Worm (Caenorhabditis elegans): ENCODE results near the gene tbc-18.

The tbc-18 gene

DNA sequence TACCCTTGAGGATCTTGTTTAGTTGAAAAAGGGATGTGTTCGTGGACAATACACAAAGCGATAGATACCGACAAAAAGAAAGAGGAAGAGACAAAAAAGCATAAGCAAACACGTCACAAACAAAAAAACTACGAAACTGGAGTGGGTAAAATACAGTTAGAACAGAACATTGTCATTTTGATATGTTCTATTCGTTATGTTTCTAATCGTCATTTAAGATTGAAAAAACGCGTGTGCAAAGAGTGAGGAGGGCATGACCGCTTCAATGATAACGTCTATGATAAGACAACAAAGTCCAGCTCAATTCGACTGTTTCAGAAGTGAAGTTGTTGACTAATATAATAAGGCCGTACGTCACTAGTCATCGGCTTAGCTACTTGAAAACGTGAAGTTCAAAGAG lies 23.0 kb upstream of the tbc-18 start:
- no peak for TF ChIP-seq mec-3 (tag; optimal IDR thresholded peaks at IDR 0.05; ENCODE audit: borderline replicate concordance)
- no peak for TF ChIP-seq ttx-3 (tag; optimal IDR thresholded peaks at IDR 0.05)
- TF ChIP-seq K09A11.1 (tag; optimal IDR thresholded peaks at IDR 0.05; ENCODE audit: insufficient read depth), result no peak
- no peak for TF ChIP-seq madf-2 (tag; optimal IDR thresholded peaks at IDR 0.05)
- TF ChIP-seq C08G9.2 (tag; optimal IDR thresholded peaks at IDR 0.05), result no peak
- no peak for TF ChIP-seq ets-4 (tag; optimal IDR thresholded peaks at IDR 0.05)
- no peak for TF ChIP-seq Y22D7AL.16 (tag; optimal IDR thresholded peaks at IDR 0.05)
- no peak for TF ChIP-seq pag-3 (tag; optimal IDR thresholded peaks at IDR 0.05; ENCODE audit: borderline replicate concordance)
- TF ChIP-seq C38D4.7 (GFP tag; optimal IDR thresholded peaks at IDR 0.05), result no peak
- no peak for TF ChIP-seq sox-4 (tag; optimal IDR thresholded peaks at IDR 0.05)
- TF ChIP-seq unc-42 (tag; optimal IDR thresholded peaks at IDR 0.05), result no peak
- no peak for TF ChIP-seq unc-3 (GFP tag; conservative IDR thresholded peaks at IDR 0.05)
- no peak for TF ChIP-seq unc-3 (tag; optimal IDR thresholded peaks at IDR 0.05)
- TF ChIP-seq hlh-30 (tag; optimal IDR thresholded peaks at IDR 0.05; ENCODE audit: insufficient read depth), result no peak

DNA sequence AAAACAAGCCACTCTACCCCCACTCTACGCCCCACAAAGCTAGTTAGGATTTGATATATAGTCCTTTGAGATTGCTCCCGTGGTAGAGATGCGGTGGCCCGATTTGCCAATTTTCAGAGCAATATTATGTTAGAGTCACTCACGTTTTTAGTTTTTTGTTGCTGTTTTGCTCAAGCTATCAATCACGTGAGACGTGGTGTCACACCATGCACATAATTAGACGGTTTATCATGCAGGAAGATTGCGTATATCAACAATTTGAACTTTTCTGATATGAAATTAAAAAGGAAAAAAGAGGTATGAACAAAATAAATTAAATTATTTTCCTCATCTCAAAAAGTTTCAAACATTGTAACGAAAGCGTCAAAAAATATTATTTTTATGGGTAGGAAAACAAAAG lies 22.1 kb upstream of the tbc-18 start:
- TF ChIP-seq unc-3 (GFP tag; conservative IDR thresholded peaks at IDR 0.05) (no peak), unc-3 (tag; optimal IDR thresholded peaks at IDR 0.05) (no peak), gmeb-2 (tag; optimal IDR thresholded peaks at IDR 0.05) (no peak)

DNA sequence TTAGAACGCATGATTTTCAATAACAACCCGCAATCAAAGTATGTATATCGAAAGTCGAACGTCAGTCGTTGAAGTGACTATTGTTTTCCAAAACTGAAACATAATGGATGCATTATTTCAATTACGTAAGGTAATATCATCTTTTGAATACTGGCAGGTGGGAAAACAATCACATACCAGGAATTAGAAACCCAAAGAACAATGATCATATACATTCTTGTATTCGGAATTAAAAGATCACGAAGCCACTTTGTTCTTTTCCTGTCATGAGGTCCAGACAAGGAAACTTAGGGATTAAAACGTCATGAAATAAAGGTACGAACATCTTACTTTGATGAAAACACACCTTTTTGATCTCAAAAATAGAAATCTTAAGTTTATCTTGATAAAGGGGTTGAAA lies 16.0 kb upstream of the tbc-18 start:
- no peak for TF ChIP-seq hlh-13 (GFP tag; optimal IDR thresholded peaks at IDR 0.05)
- TF ChIP-seq zip-5 (tag; optimal IDR thresholded peaks at IDR 0.05), result no peak
- no peak for TF ChIP-seq unc-86 (tag; optimal IDR thresholded peaks at IDR 0.05)
- TF ChIP-seq pat-9 (tag; optimal IDR thresholded peaks at IDR 0.05), result no peak
- TF ChIP-seq fax-1 (tag; optimal IDR thresholded peaks at IDR 0.05), result no peak
- no peak for TF ChIP-seq fkh-6 (tag; optimal IDR thresholded peaks at IDR 0.05)
- no peak for TF ChIP-seq ceh-22 (tag; optimal IDR thresholded peaks at IDR 0.05)
- TF ChIP-seq unc-55 (GFP tag; optimal IDR thresholded peaks at IDR 0.05), result no peak
- no peak for TF ChIP-seq ceh-48 (tag; optimal IDR thresholded peaks at IDR 0.05)
- no peak for TF ChIP-seq hlh-8 (tag; optimal IDR thresholded peaks at IDR 0.05)
- no peak for TF ChIP-seq gmeb-2 (tag; optimal IDR thresholded peaks at IDR 0.05)
- no peak for TF ChIP-seq ceh-2 (tag; optimal IDR thresholded peaks at IDR 0.05)
- no peak for TF ChIP-seq ceh-45 (GFP tag; IDR thresholded peaks at IDR 0.05)
- TF ChIP-seq eyg-1 (tag; optimal IDR thresholded peaks at IDR 0.05), result no peak

DNA sequence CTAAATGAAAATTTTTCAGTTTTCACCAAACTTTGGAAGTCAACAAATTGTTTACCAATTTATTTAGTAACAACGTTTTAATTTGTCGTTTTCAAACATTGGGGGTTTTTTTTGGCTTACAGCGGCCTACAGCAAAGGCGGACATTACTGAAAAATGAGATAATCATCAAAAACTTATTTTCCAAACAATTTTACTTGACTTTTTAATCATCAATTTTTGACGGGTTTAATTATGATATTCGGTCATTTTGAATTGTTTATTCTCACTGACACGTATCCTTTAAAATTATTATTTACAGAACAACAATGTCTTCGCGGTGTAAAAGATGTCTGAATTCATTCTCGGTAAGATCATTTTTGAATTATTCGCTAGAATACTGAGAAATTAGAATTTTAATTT lies 10.8 kb upstream of the tbc-18 start, which contains the start of gene F40B5.2:
Gene F40B5.2, plus strand, starts transcription at position 301 of the 400 bp plus-strand sequence.
- TF ChIP-seq pros-1 (tag; optimal IDR thresholded peaks at IDR 0.05) (no peak), nhr-11 (tag; optimal IDR thresholded peaks at IDR 0.05) (no peak), unc-55 (GFP tag; optimal IDR thresholded peaks at IDR 0.05) (no peak), che-1 (tag; optimal IDR thresholded peaks at IDR 0.05) (no peak), sox-4 (tag; optimal IDR thresholded peaks at IDR 0.05) (no peak), hlh-15 (tag; optimal IDR thresholded peaks at IDR 0.05) (no peak), hlh-8 (tag; optimal IDR thresholded peaks at IDR 0.05) (no peak), madf-2 (tag; optimal IDR thresholded peaks at IDR 0.05) (no peak), ztf-16 (tag; optimal IDR thresholded peaks at IDR 0.05) (no peak), nfya-1 (tag; optimal IDR thresholded peaks at IDR 0.05) (no peak), ceh-19 (GFP tag; optimal IDR thresholded peaks at IDR 0.05) (no peak), unc-3 (GFP tag; conservative IDR thresholded peaks at IDR 0.05) (no peak), unc-3 (tag; optimal IDR thresholded peaks at IDR 0.05) (no peak), hlh-30 (tag; optimal IDR thresholded peaks at IDR 0.05; ENCODE audit: insufficient read depth) (no peak), pha-4 (tag; optimal IDR thresholded peaks at IDR 0.05) (no peak), pax-1 (tag; optimal IDR thresholded peaks at IDR 0.05) (no peak), elt-2 (tag; optimal IDR thresholded peaks at IDR 0.05) (no peak), ahr-1 (tag; optimal IDR thresholded peaks at IDR 0.05) (no peak), npax-4 (tag; optimal IDR thresholded peaks at IDR 0.05) (no peak), dmd-4 (tag; optimal IDR thresholded peaks at IDR 0.05; ENCODE audit: borderline replicate concordance) (no peak), F13H6.1 (tag; optimal IDR thresholded peaks at IDR 0.05) (no peak)
